Worm (Caenorhabditis elegans) whole organism, young adult: ENCODE measurements around the gene cest-9.1.

Experiments used
- F49E8.2 ChIP-seq: sonication (generic microtip); optimal IDR thresholded peaks from 3 replicates; lab custom pipeline; 2017; ENCODE audit warnings: missing genetic modification characterization, mild to moderate bottlenecking, missing compliant biosample characterization, antibody characterized with exemption, moderate library complexity; ENCODE audit not compliant: insufficient read depth
- Y67H2A.10 ChIP-seq: fragments of 200-800 bp; sonication (Bioruptor generic); conservative IDR thresholded peaks from 2 replicates; pipeline ENCODE4 v1.3.6; 2022; ENCODE audit warnings: missing genetic modification reagents, missing genetic modification characterization, missing compliant biosample characterization
- ztf-28 ChIP-seq: fragments of 200-800 bp; sonication (Bioruptor generic); IDR thresholded peaks from 2 replicates; pipeline ENCODE4 v1.3.6; 2022; ENCODE audit warnings: missing genetic modification reagents, missing genetic modification characterization, missing compliant biosample characterization
- ztf-3 ChIP-seq: fragments of 200-800 bp; sonication (Bioruptor generic); optimal IDR thresholded peaks from 2 replicates; lab custom pipeline; 2018; ENCODE audit warnings: mild to moderate bottlenecking, missing genetic modification characterization, missing compliant biosample characterization

DNA sequence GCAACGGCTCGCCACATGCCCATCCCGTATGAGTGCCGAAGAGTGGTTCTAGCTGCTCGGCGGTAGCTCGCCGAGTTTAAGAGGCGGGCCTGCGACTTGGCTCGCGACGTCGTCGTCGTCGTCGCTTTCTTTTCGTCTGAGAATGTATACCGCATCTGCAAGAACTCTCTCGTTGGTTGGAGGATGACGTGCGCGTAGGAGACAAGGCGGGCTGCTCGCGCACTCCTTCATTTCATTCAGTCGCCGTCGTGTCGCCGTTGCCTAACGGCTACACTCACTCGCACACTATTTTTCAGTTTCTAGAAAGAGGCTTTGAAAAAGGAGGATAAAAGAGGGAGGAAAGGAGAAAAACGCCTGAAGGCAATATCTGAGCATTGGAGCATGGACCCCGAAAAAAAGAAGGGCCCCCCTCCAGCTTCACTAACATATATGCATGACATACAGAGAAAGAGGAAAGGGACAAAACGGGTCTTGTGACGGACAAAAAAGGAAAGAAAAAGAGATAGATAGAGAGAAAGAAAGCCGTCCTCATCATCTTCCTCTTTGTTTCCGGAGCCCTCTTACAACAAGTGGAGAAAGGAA, 20.4 kb upstream of the cest-9.1 start:
- TF ChIP-seq Y67H2A.10 (GFP tag; lab: Robert Waterston, UW) = no peak
- TF ChIP-seq ztf-3 (GFP tag; lab: Kevin White, UChicago) = no peak
- no peak for TF ChIP-seq F49E8.2 (tag; lab: Kevin White, UChicago)
- TF ChIP-seq ztf-28 = no peak
